Worm (Caenorhabditis elegans): Measurements from ENCODE around the gene lipl-1.
A peak's percentile ranks its signal among the peaks of the same experiment; 100 is the strongest.

DNA sequence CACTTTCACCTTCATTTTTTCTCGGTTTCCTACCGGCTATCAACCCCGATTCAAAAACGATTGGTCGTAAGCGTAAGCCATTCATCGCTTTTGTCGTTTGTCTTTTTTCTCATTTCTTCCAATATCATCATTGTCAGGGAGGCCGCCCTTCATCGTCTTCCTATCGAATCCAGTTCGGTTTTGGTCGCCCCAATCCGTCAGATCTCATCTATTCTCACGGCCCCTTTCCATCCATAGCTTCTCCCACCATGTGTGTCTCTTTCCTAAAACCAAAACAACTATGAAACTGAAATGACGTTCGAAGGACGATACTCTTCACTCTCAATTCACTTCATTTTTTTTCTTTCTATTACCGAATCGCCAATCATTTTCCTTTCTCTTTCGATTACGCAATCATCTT, 43.9 kb upstream of the lipl-1 start:
- TF ChIP-seq F10B5.3 (tag; optimal IDR thresholded peaks at IDR 0.05) (no peak), Y105C5A.15 (GFP tag; IDR thresholded peaks at IDR 0.05) (no peak), Y48G9A.11 (GFP tag; IDR thresholded peaks at IDR 0.05) (no peak), unc-62 (GFP tag; optimal IDR thresholded peaks at IDR 0.05 in 1 of 2) (peak in 1 of 2 experiments; percentile 93), unc-62 (tag; optimal IDR thresholded peaks at IDR 0.05) (no peak), tra-1 (GFP tag; IDR thresholded peaks at IDR 0.05) (no peak), unc-39 (tag; optimal IDR thresholded peaks at IDR 0.05) (no peak), nhr-6 (tag; optimal IDR thresholded peaks at IDR 0.05) (no peak), zag-1 (tag; optimal IDR thresholded peaks at IDR 0.05) (no peak), snpc-4 (tag; optimal IDR thresholded peaks at IDR 0.05) (no peak)
